Fruit fly (Drosophila melanogaster) whole organism, embryonic: ENCODE data around the gene sun.
A peak's percentile ranks its signal among the peaks of the same experiment; 100 is the strongest.

Experiments used
- Bdp1 ChIP-seq: fragments of 200-800 bp; sonication (Bioruptor generic); optimal IDR thresholded peaks from 3 replicates; lab custom pipeline; 2016; ENCODE audit warnings: missing biosample characterization, missing genetic modification characterization
- CG10565 ChIP-seq: fragments of 200-800 bp; sonication (Bioruptor generic); optimal IDR thresholded peaks from 3 replicates; lab custom pipeline; 2016; ENCODE audit warnings: missing biosample characterization, mild to moderate bottlenecking, missing genetic modification characterization
- CG12299 ChIP-seq: fragments of 200-800 bp; sonication (Bioruptor generic); optimal IDR thresholded peaks from 2 replicates; lab custom pipeline; 2018; ENCODE audit warnings: missing biosample characterization, mild to moderate bottlenecking, missing genetic modification characterization
- CG13624 ChIP-seq: fragments of 200-800 bp; sonication (Bioruptor generic); optimal IDR thresholded peaks from 2 replicates; lab custom pipeline; 2016; ENCODE audit warnings: missing biosample characterization, missing genetic modification characterization
- CG13775 ChIP-seq: fragments of 200-800 bp; sonication (Bioruptor generic); optimal IDR thresholded peaks from 3 replicates; lab custom pipeline; 2017; ENCODE audit warnings: missing biosample characterization, mild to moderate bottlenecking, missing genetic modification characterization
- CG14050 ChIP-seq: fragments of 200-800 bp; sonication (Bioruptor generic); IDR thresholded peaks from 3 replicates; pipeline ENCODE4 v1.3.6; 2022; ENCODE audit warnings: missing biosample characterization, missing genetic modification characterization
- CG15073 ChIP-seq: fragments of 200-800 bp; sonication (Bioruptor generic); optimal IDR thresholded peaks from 2 replicates; lab custom pipeline; 2016; ENCODE audit warnings: missing biosample characterization, missing genetic modification characterization
- CG1603 ChIP-seq: fragments of 200-800 bp; sonication (Bioruptor generic); optimal IDR thresholded peaks from 2 replicates; lab custom pipeline; 2019; ENCODE audit warnings: missing biosample characterization, mild to moderate bottlenecking, missing genetic modification characterization, moderate library complexity
- CG16863 ChIP-seq: fragments of 200-800 bp; sonication (Bioruptor generic); optimal IDR thresholded peaks from 3 replicates; lab custom pipeline; 2016; ENCODE audit warnings: missing biosample characterization, missing genetic modification characterization
- CG17361 ChIP-seq: fragments of 200-800 bp; sonication (Bioruptor generic); IDR thresholded peaks from 3 replicates; pipeline ENCODE4 v1.3.6; 2022; ENCODE audit warnings: missing biosample characterization, missing genetic modification characterization
- CG17568 ChIP-seq: fragments of 200-800 bp; sonication (Bioruptor generic); optimal IDR thresholded peaks from 2 replicates; lab custom pipeline; 2018; ENCODE audit warnings: missing biosample characterization, mild to moderate bottlenecking, missing genetic modification characterization, moderate library complexity
- CG18476 ChIP-seq: fragments of 200-800 bp; sonication (Bioruptor generic); optimal IDR thresholded peaks from 2 replicates; lab custom pipeline; 2016; ENCODE audit warnings: missing biosample characterization, mild to moderate bottlenecking, missing genetic modification characterization
- CG18599 ChIP-seq: fragments of 200-800 bp; sonication (Bioruptor generic); optimal IDR thresholded peaks from 3 replicates; lab custom pipeline; 2017; ENCODE audit warnings: missing biosample characterization, missing genetic modification characterization, mild to moderate bottlenecking, moderate library complexity, missing genetic modification reagents
- CG2120 ChIP-seq: fragments of 200-800 bp; sonication (Bioruptor generic); optimal IDR thresholded peaks from 3 replicates; lab custom pipeline; 2016; ENCODE audit warnings: missing biosample characterization, missing genetic modification characterization
- CG30020 ChIP-seq: fragments of 200-800 bp; optimal IDR thresholded peaks from 2 replicates; lab custom pipeline; 2019; ENCODE audit warnings: missing biosample characterization, mild to moderate bottlenecking, missing genetic modification characterization, moderate library complexity
- CG3065 ChIP-seq: fragments of 200-800 bp; sonication (Bioruptor generic); optimal IDR thresholded peaks from 2 replicates; lab custom pipeline; 2016; ENCODE audit warnings: missing biosample characterization, missing genetic modification characterization
- CG3281 ChIP-seq: fragments of 200-800 bp; sonication (Bioruptor generic); optimal IDR thresholded peaks from 3 replicates; lab custom pipeline; 2017; ENCODE audit warnings: missing biosample characterization, mild to moderate bottlenecking, missing genetic modification characterization
- CG6272 ChIP-seq: fragments of 200-800 bp; sonication (Bioruptor generic); IDR thresholded peaks from 2 replicates; pipeline ENCODE4 v1.3.6; 2022; ENCODE audit warnings: missing biosample characterization, missing genetic modification characterization
- CG7987 ChIP-seq: fragments of 200-800 bp; sonication (Bioruptor generic); optimal IDR thresholded peaks from 2 replicates; lab custom pipeline; 2018; ENCODE audit warnings: missing biosample characterization, mild to moderate bottlenecking, missing genetic modification characterization, moderate library complexity
- CG9215 ChIP-seq: fragments of 200-800 bp; sonication (Bioruptor generic); IDR thresholded peaks from 2 replicates; pipeline ENCODE4 v1.3.6; 2022; ENCODE audit warnings: missing biosample characterization, missing genetic modification characterization
- CG9437 ChIP-seq: fragments of 200-800 bp; sonication (Bioruptor generic); optimal IDR thresholded peaks from 2 replicates; lab custom pipeline; 2018; ENCODE audit warnings: missing biosample characterization, mild to moderate bottlenecking, missing genetic modification characterization
- CG9817 ChIP-seq: fragments of 200-800 bp; sonication (Bioruptor generic); optimal IDR thresholded peaks from 2 replicates; lab custom pipeline; 2018; ENCODE audit warnings: missing biosample characterization, mild to moderate bottlenecking, missing genetic modification characterization, moderate library complexity
- Deaf1 ChIP-seq: fragments of 200-800 bp; optimal IDR thresholded peaks from 3 replicates; lab custom pipeline; 2019; ENCODE audit warnings: missing biosample characterization, mild to moderate bottlenecking, missing genetic modification characterization, moderate library complexity
- Dip2 ChIP-seq: fragments of 200-800 bp; sonication (Bioruptor generic); IDR thresholded peaks from 2 replicates; pipeline ENCODE4 v1.3.6; 2022; ENCODE audit warnings: missing biosample characterization, missing genetic modification characterization
- E2f2 ChIP-seq: fragments of 200-800 bp; sonication (Bioruptor generic); IDR thresholded peaks from 2 replicates; pipeline ENCODE4 v1.3.6; 2022; ENCODE audit warnings: missing biosample characterization, missing genetic modification characterization
- Fer3 ChIP-seq: fragments of 200-800 bp; sonication (Bioruptor generic); optimal IDR thresholded peaks from 2 replicates; lab custom pipeline; 2018; ENCODE audit warnings: missing biosample characterization, mild to moderate bottlenecking, missing genetic modification characterization, moderate library complexity
- HmgZ ChIP-seq: fragments of 200-800 bp; sonication (Bioruptor generic); optimal IDR thresholded peaks from 2 replicates; lab custom pipeline; 2018; ENCODE audit warnings: missing biosample characterization, mild to moderate bottlenecking, missing genetic modification characterization
- Hmx ChIP-seq: fragments of 200-800 bp; sonication (Bioruptor generic); optimal IDR thresholded peaks from 2 replicates; lab custom pipeline; 2016; ENCODE audit warnings: missing biosample characterization, missing genetic modification characterization
- Hsf ChIP-seq: fragments of 200-800 bp; sonication (Bioruptor generic); optimal IDR thresholded peaks from 3 replicates; lab custom pipeline; 2016; ENCODE audit warnings: missing biosample characterization, missing genetic modification characterization
- Jarid2 ChIP-seq: fragments of 200-800 bp; sonication (Bioruptor generic); optimal IDR thresholded peaks from 3 replicates; lab custom pipeline; 2017; ENCODE audit warnings: mild to moderate bottlenecking, missing biosample characterization, missing genetic modification reagents, missing genetic modification characterization
- Ptx1 ChIP-seq: fragments of 200-800 bp; sonication (Bioruptor generic); IDR thresholded peaks from 2 replicates; pipeline ENCODE4 v1.3.6; 2022; ENCODE audit warnings: missing biosample characterization, missing genetic modification characterization
- Rx ChIP-seq: fragments of 200-800 bp; sonication (Bioruptor generic); IDR thresholded peaks from 2 replicates; pipeline ENCODE4 v1.3.6; 2022; ENCODE audit warnings: missing biosample characterization, missing genetic modification characterization
- Six4 ChIP-seq: fragments of 200-800 bp; sonication (Bioruptor generic); optimal IDR thresholded peaks from 2 replicates; lab custom pipeline; 2016; ENCODE audit warnings: missing biosample characterization, missing genetic modification characterization
- br ChIP-seq: fragments of >200 bp; optimal IDR thresholded peaks from 2 replicates; lab custom pipeline; 2017
- cwo ChIP-seq: fragments of 200-800 bp; sonication (Bioruptor generic); optimal IDR thresholded peaks from 3 replicates; lab custom pipeline; 2017; ENCODE audit warnings: missing biosample characterization, missing genetic modification characterization, mild to moderate bottlenecking, moderate library complexity, missing genetic modification reagents
- danr ChIP-seq: fragments of 200-800 bp; sonication (Bioruptor generic); IDR thresholded peaks from 2 replicates; pipeline ENCODE4 v1.3.6; 2022; ENCODE audit warnings: missing biosample characterization, missing genetic modification characterization
- hbn ChIP-seq: fragments of 200-800 bp; sonication (Bioruptor generic); IDR thresholded peaks from 2 replicates; pipeline ENCODE4 v1.3.6; 2022; ENCODE audit warnings: missing biosample characterization, missing genetic modification characterization; ENCODE audit not compliant: partially characterized antibody
- jigr1 ChIP-seq: fragments of 200-800 bp; sonication (Bioruptor generic); IDR thresholded peaks from 3 replicates; pipeline ENCODE4 v1.3.6; 2022; ENCODE audit warnings: missing biosample characterization, missing genetic modification characterization
- kni ChIP-seq: fragments of 200-800 bp; sonication (Bioruptor generic); optimal IDR thresholded peaks from 3 replicates; lab custom pipeline; 2017; ENCODE audit warnings: mild to moderate bottlenecking, missing biosample characterization, missing genetic modification reagents, missing genetic modification characterization
- knrl ChIP-seq: fragments of 200-800 bp; sonication (Bioruptor generic); IDR thresholded peaks from 3 replicates; pipeline ENCODE4 v1.3.6; 2022; ENCODE audit warnings: missing biosample characterization, missing genetic modification characterization; ENCODE audit not compliant: partially characterized antibody
- lilli ChIP-seq: fragments of 200-800 bp; sonication (Bioruptor generic); optimal IDR thresholded peaks from 3 replicates; lab custom pipeline; 2016; ENCODE audit warnings: missing biosample characterization, missing genetic modification characterization
- lmd ChIP-seq: fragments of 200-800 bp; sonication (Bioruptor generic); IDR thresholded peaks from 2 replicates; pipeline ENCODE4 v1.3.6; 2022; ENCODE audit warnings: missing biosample characterization, missing genetic modification characterization
- luna ChIP-seq: fragments of 200-800 bp; sonication (Bioruptor generic); optimal IDR thresholded peaks from 2 replicates; lab custom pipeline; 2016; ENCODE audit warnings: missing biosample characterization, missing genetic modification characterization
- maf-S ChIP-seq: fragments of 200-800 bp; sonication (Bioruptor generic); optimal IDR thresholded peaks from 2 replicates; lab custom pipeline; 2016; ENCODE audit warnings: missing biosample characterization, missing genetic modification characterization
- odd ChIP-seq: fragments of 200-800 bp; sonication (Bioruptor generic); optimal IDR thresholded peaks from 2 replicates; lab custom pipeline; 2017; ENCODE audit warnings: missing biosample characterization, mild to moderate bottlenecking, missing genetic modification characterization
- onecut ChIP-seq: fragments of 200-800 bp; sonication (Bioruptor generic); IDR thresholded peaks from 2 replicates; pipeline ENCODE4 v1.3.6; 2022; ENCODE audit warnings: missing biosample characterization, missing genetic modification characterization
- otp ChIP-seq: fragments of 200-800 bp; sonication (Bioruptor generic); IDR thresholded peaks from 3 replicates; pipeline ENCODE4, ENCODE4 v1.3.6; 2022; ENCODE audit warnings: missing biosample characterization, missing genetic modification characterization
- pho ChIP-seq: fragments of 200-800 bp; sonication (Bioruptor generic); optimal IDR thresholded peaks from 2 replicates; lab custom pipeline; 2016; ENCODE audit warnings: missing biosample characterization, missing genetic modification characterization
- ranshi ChIP-seq: fragments of 200-800 bp; sonication (Bioruptor generic); IDR thresholded peaks from 2 replicates; pipeline ENCODE4 v1.3.6; 2022; ENCODE audit warnings: missing biosample characterization, missing genetic modification characterization
- sc ChIP-seq, 3 experiments: fragments of >200 bp in 2 of 3; fragments of 200-800 bp in 1 of 3; sonication (Bioruptor generic) in 1 of 3; optimal IDR thresholded peaks; 2 replicates in 2 of 3; 3 replicates in 1 of 3; lab custom pipeline; 2017; ENCODE audit warnings: mild to moderate bottlenecking in 1 of 3, missing biosample characterization in 1 of 3, missing genetic modification characterization in 1 of 3, missing genetic modification reagents in 1 of 3
- tio ChIP-seq: fragments of 200-800 bp; sonication (Bioruptor generic); optimal IDR thresholded peaks from 2 replicates; lab custom pipeline; 2017; ENCODE audit warnings: missing biosample characterization, missing genetic modification characterization, inconsistent platforms
- toy ChIP-seq: fragments of 200-800 bp; sonication (Bioruptor generic); IDR thresholded peaks from 2 replicates; pipeline ENCODE4 v1.3.6; 2022; ENCODE audit warnings: missing biosample characterization, missing genetic modification characterization

The sun gene

dm6 chrX:15860479-15860878 is 11.4 kb upstream of the sun start (continued):
- TF ChIP-seq CG30020 (tag; lab: Kevin White, UChicago) (no peak), Fer3 (no peak), CG13775 (GFP tag; lab: Kevin White, UChicago) (no peak), pho (peak; percentile 19), Jarid2 (no peak), CG2120 (GFP tag; lab: Kevin White, UChicago) (peak; percentile 25), HmgZ (peak; percentile 50), CG1603 (tag; lab: Kevin White, UChicago) (peak; percentile 39), CG12299 (tag; lab: Kevin White, UChicago) (no peak), Hmx (GFP tag; lab: Kevin White, UChicago) (no peak), CG16863 (GFP tag; lab: Kevin White, UChicago) (no peak), CG9817 (tag; lab: Kevin White, UChicago) (no peak), knrl (GFP tag; lab: Robert Waterston, UW) (peak; percentile 19; the same call in 1 of the 3 replicates), otp (GFP tag; lab: Robert Waterston, UW) (no peak), Hsf (GFP tag; lab: Kevin White, UChicago) (no peak), CG3065 (GFP tag; lab: Kevin White, UChicago) (no peak), Bdp1 (GFP tag; lab: Kevin White, UChicago) (no peak), Deaf1 (tag; lab: Kevin White, UChicago) (peak; percentile 7), jigr1 (GFP tag; lab: Robert Waterston, UW) (no peak), br (lab: Kevin White, UChicago) (no peak), Dip2 (no peak), CG6272 (GFP tag; lab: Robert Waterston, UW) (no peak), tio (no peak), CG18599 (GFP tag; lab: Kevin White, UChicago) (no peak), ranshi (GFP tag; lab: Robert Waterston, UW) (0 out of 2 replicates have a peak, but pooled peaks have one; percentile 35), kni (no peak), lilli (peak; percentile 19), CG3281 (GFP tag; lab: Kevin White, UChicago) (no peak), Ptx1 (GFP tag; lab: Robert Waterston, UW) (no peak), CG7987 (GFP tag; lab: Kevin White, UChicago) (no peak), CG10565 (GFP tag; lab: Kevin White, UChicago) (no peak), sc (optimal IDR thresholded peaks at IDR 0.05; lab: Kevin White, UChicago) (no peak), sc (GFP tag; optimal IDR thresholded peaks at IDR 0.05; lab: Kevin White, UChicago) (no peak), CG17361 (GFP tag; lab: Robert Waterston, UW) (no peak), CG9215 (GFP tag; lab: Robert Waterston, UW) (no peak), hbn (0 out of 2 replicates have a peak, but pooled peaks have one; percentile 21), maf-S (GFP tag; lab: Kevin White, UChicago) (no peak), CG14050 (GFP tag; lab: Robert Waterston, UW) (no peak), E2f2 (GFP tag; lab: Robert Waterston, UW) (0 out of 2 replicates have a peak, but pooled peaks have one; percentile 25), Rx (GFP tag; lab: Robert Waterston, UW) (no peak), CG13624 (GFP tag; lab: Kevin White, UChicago) (no peak), odd (no peak), onecut (GFP tag; lab: Robert Waterston, UW) (peak; percentile 93), danr (GFP tag; lab: Robert Waterston, UW) (no peak), luna (GFP tag; lab: Kevin White, UChicago) (no peak), CG17568 (GFP tag; lab: Kevin White, UChicago) (no peak), cwo (GFP tag; lab: Kevin White, UChicago) (no peak), CG18476 (GFP tag; lab: Kevin White, UChicago) (no peak), lmd (GFP tag; lab: Robert Waterston, UW) (no peak), Six4 (no peak), toy (GFP tag; lab: Robert Waterston, UW) (no peak), CG15073 (GFP tag; lab: Kevin White, UChicago) (no peak), CG9437 (GFP tag; lab: Kevin White, UChicago) (no peak)
